Comparison of ENCODE assay signal across 3 worm cellular contexts in the genomic region with DNA sequence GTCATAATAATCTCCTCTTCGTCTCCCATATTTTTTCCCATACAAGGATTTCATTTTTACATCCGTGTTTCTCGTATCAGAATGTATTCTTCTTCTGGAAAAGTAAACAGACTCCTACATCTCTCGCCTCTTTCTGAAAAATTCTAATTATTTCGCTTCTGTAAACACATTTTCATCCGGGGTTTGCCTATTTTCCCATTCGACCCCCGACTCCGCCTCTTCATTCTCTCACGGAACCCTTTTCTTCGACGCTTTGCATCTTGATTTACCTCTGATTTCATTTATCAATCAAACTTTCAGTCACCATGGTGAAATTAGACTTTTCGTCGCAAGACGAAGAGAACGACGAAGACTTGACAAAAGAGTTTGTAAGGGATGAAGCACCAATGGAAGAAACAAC.
TF ChIP-seq lines count a peak whose summit lies in the region.

A gene (plus strand): TSS at position 301 of the 400 bp plus-strand sequence.

TF ChIP-seq in whole organism, L1 larva, 84 proteins besides CTCF, POLR2A, EP300 and RAD21:
- TF ChIP-seq nhr-85 (tag; lab: Kevin White, UChicago) (no peak), dsc-1 (tag; optimal IDR thresholded peaks at IDR 0.05; lab: Kevin White, UChicago) (peak; percentile 79), grh-1 (GFP tag; IDR thresholded peaks at IDR 0.05; lab: Robert Waterston, UW) (0 out of 2 replicates have a peak, but pooled peaks have one; percentile 11), lin-13 (GFP tag; optimal IDR thresholded peaks at IDR 0.05; lab: Kevin White, UChicago) (no peak)

TF ChIP-seq in whole organism, L4 larva, 104 proteins besides CTCF, POLR2A, EP300 and RAD21:
- TF ChIP-seq tag-97 (GFP tag; IDR thresholded peaks at IDR 0.05; lab: Robert Waterston, UW) = no peak
- TF ChIP-seq aha-1 (tag; lab: Kevin White, UChicago) = peak; percentile 35

TF ChIP-seq in whole organism, mixed stage, embryonic, 35 proteins besides CTCF, POLR2A, EP300 and RAD21:
- TF ChIP-seq nhr-76 (tag; optimal IDR thresholded peaks at IDR 0.05; lab: Kevin White, UChicago) (no peak), ces-1 (GFP tag; optimal IDR thresholded peaks at IDR 0.05; lab: Kevin White, UChicago) (peak; percentile 25)
